Fruit fly (Drosophila melanogaster): Measurements from ENCODE around the gene Ndfip.

Gene Ndfip

DNA sequence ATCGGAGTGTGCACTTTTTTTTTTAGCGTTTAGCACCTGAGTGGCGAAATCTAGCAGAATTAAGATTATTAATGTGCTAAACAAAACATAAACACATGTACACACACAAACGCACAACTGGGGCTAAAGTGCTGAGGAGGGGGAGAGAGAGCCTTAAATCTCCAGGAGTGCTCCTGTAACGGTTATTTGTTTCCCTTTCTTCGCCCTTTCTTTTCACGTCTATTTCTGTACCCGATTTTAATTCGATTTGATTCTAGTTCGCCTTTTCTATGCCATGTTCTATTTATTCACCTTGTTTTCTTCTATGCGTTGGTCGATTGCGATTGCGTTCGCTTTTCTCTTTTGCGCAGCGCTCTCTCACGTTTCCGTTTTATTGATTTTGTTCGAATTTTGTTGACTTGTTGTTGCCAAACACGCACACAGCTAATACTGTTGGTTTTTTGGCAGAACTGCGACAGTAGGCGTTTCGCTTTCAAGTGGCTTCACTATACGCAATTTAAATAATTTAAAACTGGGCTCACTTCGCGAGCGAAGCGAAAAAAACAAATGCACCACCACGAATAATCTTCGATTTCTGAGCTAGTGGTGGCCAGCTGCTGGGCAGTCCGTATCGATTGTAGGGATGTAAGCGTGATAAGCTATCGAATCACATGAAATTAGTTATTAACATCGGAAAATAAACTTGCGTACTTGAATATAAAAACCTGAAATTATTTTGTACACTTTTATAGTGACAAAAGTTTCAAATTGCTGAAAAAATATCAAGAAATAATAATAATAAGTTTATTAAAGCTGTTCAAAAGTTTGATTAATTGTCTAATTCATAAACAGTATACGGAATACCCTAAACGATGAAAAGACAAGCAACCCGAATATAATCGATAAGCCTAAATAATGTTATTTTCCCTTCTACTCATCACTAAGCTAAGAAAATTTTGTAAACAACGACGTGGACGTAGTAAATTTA, at the start of gene Ndfip, which contains the start of the genes Krn and CG7484:
Gene Ndfip, minus strand, starts transcription at position 580 of the 967 bp plus-strand sequence.
Gene Krn, minus strand, starts transcription at position 580 of the 967 bp plus-strand sequence.
Gene CG7484, plus strand, starts transcription at position 917 of the 967 bp plus-strand sequence.
- TF ChIP-seq bab1 (GFP tag; optimal IDR thresholded peaks at IDR 0.05): peak; percentile 95
- TF ChIP-seq CG11617 (GFP tag; optimal IDR thresholded peaks at IDR 0.05): peak; percentile 93
- peak; percentile 94 for TF ChIP-seq kay (GFP tag; ENCODE audit: borderline replicate concordance)
- TF ChIP-seq CG7045 (GFP tag; optimal IDR thresholded peaks at IDR 0.05): peak; percentile 89
- TF ChIP-seq cnc (optimal IDR thresholded peaks at IDR 0.05): no peak
- TF ChIP-seq CG7101 (tag; optimal IDR thresholded peaks at IDR 0.05): peak; percentile 95
- TF ChIP-seq Crg-1 (GFP tag; optimal IDR thresholded peaks at IDR 0.05): peak; percentile 87
- TF ChIP-seq toe (GFP tag; optimal IDR thresholded peaks at IDR 0.05): peak; percentile 95
- TF ChIP-seq CG14711 (tag; optimal IDR thresholded peaks at IDR 0.05): peak; percentile 88
- TF ChIP-seq ovo (GFP tag; optimal IDR thresholded peaks at IDR 0.05): peak; percentile 81
- TF ChIP-seq Mnt (GFP tag; optimal IDR thresholded peaks at IDR 0.05): peak; percentile 67
- TF ChIP-seq Hr96 (GFP tag; optimal IDR thresholded peaks at IDR 0.05): peak; percentile 91
- TF ChIP-seq CG12768 (GFP tag; optimal IDR thresholded peaks at IDR 0.05): peak; percentile 92
- TF ChIP-seq pad (GFP tag; optimal IDR thresholded peaks at IDR 0.05): peak; percentile 93
- peak; percentile 69 for TF ChIP-seq tj (GFP tag; optimal IDR thresholded peaks at IDR 0.05)
- TF ChIP-seq CG33017 (tag; optimal IDR thresholded peaks at IDR 0.05): peak; percentile 91
- peak; percentile 93 for TF ChIP-seq CG1620 (GFP tag; optimal IDR thresholded peaks at IDR 0.05)
- peak; percentile 89 for TF ChIP-seq Clk (GFP tag; optimal IDR thresholded peaks at IDR 0.05)
- TF ChIP-seq cic (GFP tag; optimal IDR thresholded peaks at IDR 0.05): peak; percentile 52
- TF ChIP-seq CG5204 (GFP tag; optimal IDR thresholded peaks at IDR 0.05): peak; percentile 92

DNA sequence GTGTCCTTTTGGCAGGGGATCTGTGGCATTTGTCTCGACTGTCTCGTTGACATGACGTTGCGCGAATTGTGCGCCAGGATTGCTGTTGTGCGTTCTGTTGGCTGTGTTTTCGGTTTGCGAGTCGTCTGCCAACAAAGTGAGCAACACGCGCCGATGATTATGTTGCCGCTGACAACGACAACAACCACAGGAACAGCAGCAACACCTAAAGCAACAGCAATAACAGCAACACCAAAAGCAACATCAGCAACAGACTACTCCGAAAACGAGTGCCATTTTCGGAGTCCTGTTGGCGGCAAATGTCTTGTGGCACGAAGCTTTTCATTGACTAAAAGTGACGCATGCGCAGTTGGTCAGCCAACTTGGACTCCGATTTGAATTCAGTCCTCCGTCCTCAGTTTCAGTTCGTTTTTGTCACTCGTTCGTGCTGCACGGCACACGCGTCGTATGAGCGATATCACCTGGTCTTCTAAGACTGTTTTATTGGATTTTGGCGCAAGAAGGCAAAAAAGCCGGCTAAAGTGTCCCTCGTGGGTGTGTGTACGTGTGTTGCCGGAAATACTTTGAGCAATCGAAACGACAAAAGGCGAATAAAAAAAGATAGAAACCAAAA, 35.6 kb upstream of the Ndfip start, which contains the start of gene Ccn:
Gene Ccn, plus strand, starts transcription at position 437 of the 613 bp plus-strand sequence.
- TF ChIP-seq bab1 (GFP tag; optimal IDR thresholded peaks at IDR 0.05) (no peak), cnc (optimal IDR thresholded peaks at IDR 0.05) (no peak), ovo (GFP tag; optimal IDR thresholded peaks at IDR 0.05) (no peak), CG7101 (tag; optimal IDR thresholded peaks at IDR 0.05) (no peak), Crg-1 (GFP tag; optimal IDR thresholded peaks at IDR 0.05) (no peak), Mnt (GFP tag; optimal IDR thresholded peaks at IDR 0.05) (no peak), CG7045 (GFP tag; optimal IDR thresholded peaks at IDR 0.05) (no peak), pad (GFP tag; optimal IDR thresholded peaks at IDR 0.05) (no peak), CG12768 (GFP tag; optimal IDR thresholded peaks at IDR 0.05) (no peak), CG5204 (GFP tag; optimal IDR thresholded peaks at IDR 0.05) (no peak), CG33017 (tag; optimal IDR thresholded peaks at IDR 0.05) (no peak), CG1620 (GFP tag; optimal IDR thresholded peaks at IDR 0.05) (no peak)

DNA sequence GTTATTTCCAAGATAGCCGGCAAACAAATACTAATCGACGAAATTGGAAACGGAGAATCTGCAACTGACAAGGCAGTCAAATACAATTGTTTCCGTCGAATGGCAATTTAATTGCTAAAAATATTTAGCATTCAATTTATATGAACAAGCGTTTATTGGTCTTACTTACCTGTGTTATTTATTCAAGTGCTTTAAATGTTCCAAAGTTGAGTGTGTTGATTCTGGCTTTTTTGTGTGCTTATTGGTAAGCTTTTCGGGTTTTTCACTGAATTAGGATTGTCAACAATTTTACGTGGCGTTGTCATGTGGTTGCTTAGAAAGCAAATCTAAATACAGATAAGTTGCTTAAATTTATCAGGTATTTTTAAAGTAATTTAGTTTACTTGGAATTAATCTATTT, 17.7 kb upstream of the Ndfip start:
- TF ChIP-seq cic (GFP tag; optimal IDR thresholded peaks at IDR 0.05) (no peak), CG5204 (GFP tag; optimal IDR thresholded peaks at IDR 0.05) (no peak), CG11617 (GFP tag; optimal IDR thresholded peaks at IDR 0.05) (no peak), CG7101 (tag; optimal IDR thresholded peaks at IDR 0.05) (no peak), toe (GFP tag; optimal IDR thresholded peaks at IDR 0.05) (no peak), CG12768 (GFP tag; optimal IDR thresholded peaks at IDR 0.05) (no peak), kay (GFP tag; ENCODE audit: borderline replicate concordance) (no peak), pad (GFP tag; optimal IDR thresholded peaks at IDR 0.05) (no peak), ovo (GFP tag; optimal IDR thresholded peaks at IDR 0.05) (no peak), bab1 (GFP tag; optimal IDR thresholded peaks at IDR 0.05) (no peak), cnc (optimal IDR thresholded peaks at IDR 0.05) (no peak), CG1620 (GFP tag; optimal IDR thresholded peaks at IDR 0.05) (no peak), CG14711 (tag; optimal IDR thresholded peaks at IDR 0.05) (no peak), Hr96 (GFP tag; optimal IDR thresholded peaks at IDR 0.05) (no peak), CG33017 (tag; optimal IDR thresholded peaks at IDR 0.05) (no peak), Clk (GFP tag; optimal IDR thresholded peaks at IDR 0.05) (no peak), tj (GFP tag; optimal IDR thresholded peaks at IDR 0.05) (no peak), CG7045 (GFP tag; optimal IDR thresholded peaks at IDR 0.05) (no peak), Mnt (GFP tag; optimal IDR thresholded peaks at IDR 0.05) (no peak), Crg-1 (GFP tag; optimal IDR thresholded peaks at IDR 0.05) (no peak)

DNA sequence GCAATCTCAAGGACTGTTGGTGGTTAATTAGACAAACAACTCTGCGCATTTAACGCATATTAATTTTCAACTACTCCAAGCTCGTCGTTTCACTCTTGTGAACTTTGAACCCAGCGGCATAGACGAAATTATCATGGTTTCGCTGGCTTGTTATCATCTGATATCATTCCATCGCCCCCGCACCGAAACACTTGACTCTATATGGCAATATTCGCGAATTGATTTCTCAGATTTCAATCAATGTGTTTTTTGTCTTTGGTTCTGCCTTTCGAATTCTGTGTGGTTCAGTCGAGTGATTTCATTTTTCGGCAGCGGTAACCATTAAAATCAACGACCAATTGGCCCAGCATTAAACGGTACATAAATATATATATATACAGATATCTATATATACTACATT, 17.2 kb upstream of the Ndfip start, which contains the start of gene CG34251:
Gene CG34251, plus strand, starts transcription at position 301 of the 400 bp plus-strand sequence.
- no peak for TF ChIP-seq CG1620 (GFP tag; optimal IDR thresholded peaks at IDR 0.05)

DNA sequence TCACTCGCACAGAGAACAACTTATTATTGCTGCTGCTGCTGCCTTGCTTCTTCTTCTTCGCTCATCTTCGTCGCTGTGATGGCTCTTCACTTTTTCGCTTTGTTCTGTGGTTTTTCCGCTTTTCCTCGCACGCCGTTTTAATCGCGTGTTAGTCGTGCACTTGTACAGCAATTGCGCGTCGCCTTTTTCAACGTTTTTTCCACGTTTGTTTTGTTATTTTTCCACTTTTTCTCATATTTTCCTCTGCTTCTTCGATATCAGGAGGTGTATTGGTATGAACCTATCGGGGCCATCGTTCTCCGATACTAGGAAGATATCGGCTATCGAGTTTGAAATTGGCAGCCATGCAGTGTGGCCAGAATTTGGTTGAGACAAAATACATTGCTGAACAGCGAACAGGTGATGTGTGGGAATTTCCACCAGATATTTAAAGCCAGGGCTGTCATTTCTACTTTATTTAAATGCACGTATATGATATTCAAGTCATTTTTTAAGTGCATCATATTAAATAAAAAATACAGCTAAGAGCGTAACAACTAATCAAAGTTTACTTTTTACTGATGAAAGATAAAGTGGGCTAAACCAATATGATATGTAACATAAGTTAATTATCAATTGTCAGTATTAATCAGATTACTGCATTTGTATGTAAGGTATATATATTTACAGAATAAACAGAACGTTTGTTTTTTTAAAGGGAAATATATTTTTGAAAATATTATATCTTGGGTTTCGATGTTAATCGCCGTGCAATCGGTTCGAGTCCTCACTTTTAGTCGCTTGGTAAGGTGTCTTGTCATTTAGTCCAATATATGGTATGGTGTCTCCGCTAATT, 15.1 kb upstream of the Ndfip start, which contains the start of gene Crtc:
Gene Crtc, minus strand, starts transcription at position 290 of the 835 bp plus-strand sequence.
- TF ChIP-seq CG7101 (tag; optimal IDR thresholded peaks at IDR 0.05): peak; percentile 35
- peak; percentile 45 for TF ChIP-seq toe (GFP tag; optimal IDR thresholded peaks at IDR 0.05)
- peak; percentile 25 for TF ChIP-seq Clk (GFP tag; optimal IDR thresholded peaks at IDR 0.05)
- no peak for TF ChIP-seq CG5204 (GFP tag; optimal IDR thresholded peaks at IDR 0.05)
- TF ChIP-seq CG33017 (tag; optimal IDR thresholded peaks at IDR 0.05): no peak
- no peak for TF ChIP-seq CG7045 (GFP tag; optimal IDR thresholded peaks at IDR 0.05)
- no peak for TF ChIP-seq tj (GFP tag; optimal IDR thresholded peaks at IDR 0.05)
- TF ChIP-seq ovo (GFP tag; optimal IDR thresholded peaks at IDR 0.05): peak; percentile 24
- no peak for TF ChIP-seq pad (GFP tag; optimal IDR thresholded peaks at IDR 0.05)
- no peak for TF ChIP-seq cnc (optimal IDR thresholded peaks at IDR 0.05)
- TF ChIP-seq CG14711 (tag; optimal IDR thresholded peaks at IDR 0.05): peak; percentile 76
- TF ChIP-seq bab1 (GFP tag; optimal IDR thresholded peaks at IDR 0.05): peak; percentile 60
- TF ChIP-seq Crg-1 (GFP tag; optimal IDR thresholded peaks at IDR 0.05): no peak
- no peak for TF ChIP-seq CG11617 (GFP tag; optimal IDR thresholded peaks at IDR 0.05)
- TF ChIP-seq kay (GFP tag; ENCODE audit: borderline replicate concordance): no peak
- peak; percentile 18 for TF ChIP-seq Hr96 (GFP tag; optimal IDR thresholded peaks at IDR 0.05)
- TF ChIP-seq CG12768 (GFP tag; optimal IDR thresholded peaks at IDR 0.05): peak; percentile 2
- TF ChIP-seq CG1620 (GFP tag; optimal IDR thresholded peaks at IDR 0.05): peak; percentile 20
- peak; percentile 11 for TF ChIP-seq Mnt (GFP tag; optimal IDR thresholded peaks at IDR 0.05)
- no peak for TF ChIP-seq cic (GFP tag; optimal IDR thresholded peaks at IDR 0.05)
